Fruit fly (Drosophila melanogaster): ENCODE data around the gene prage.

prage gene

dm6 chrX:1845413-1845951 lies 72.0 kb downstream of the prage start (continued):
- no peak for TF ChIP-seq phol (tag; optimal IDR thresholded peaks at IDR 0.05)
- TF ChIP-seq Meics (GFP tag; optimal IDR thresholded peaks at IDR 0.05), result peak; percentile 71
- peak; percentile 42 for TF ChIP-seq CG18764 (GFP tag; optimal IDR thresholded peaks at IDR 0.05)
- peak; percentile 34 for TF ChIP-seq gsb-n (tag; optimal IDR thresholded peaks at IDR 0.05)
- no peak for TF ChIP-seq CG7839 (tag; optimal IDR thresholded peaks at IDR 0.05)
- no peak for TF ChIP-seq CG12155 (GFP tag; optimal IDR thresholded peaks at IDR 0.05)
- no peak for TF ChIP-seq H15 (GFP tag; IDR thresholded peaks at IDR 0.05)
- TF ChIP-seq sr (GFP tag; IDR thresholded peaks at IDR 0.05), result peak; percentile 72
- no peak for TF ChIP-seq Lhr (GFP tag; optimal IDR thresholded peaks at IDR 0.05)
- TF ChIP-seq Tbp (GFP tag; optimal IDR thresholded peaks at IDR 0.05), result no peak
- peak; percentile 34 for TF ChIP-seq CG2202 (tag; optimal IDR thresholded peaks at IDR 0.05)
- TF ChIP-seq danr (GFP tag; IDR thresholded peaks at IDR 0.05), result no peak
- TF ChIP-seq chm (GFP tag; IDR thresholded peaks at IDR 0.05), result no peak
- TF ChIP-seq CG2199 (GFP tag; IDR thresholded peaks at IDR 0.05), result no peak
- no peak for TF ChIP-seq CG6654 (GFP tag; optimal IDR thresholded peaks at IDR 0.05)
- TF ChIP-seq CG6683 (GFP tag; optimal IDR thresholded peaks at IDR 0.05), result no peak
- TF ChIP-seq CG4730 (GFP tag; IDR thresholded peaks at IDR 0.05), result no peak
- TF ChIP-seq trh (GFP tag; optimal IDR thresholded peaks at IDR 0.05), result peak; percentile 24
- TF ChIP-seq CG9215 (GFP tag; IDR thresholded peaks at IDR 0.05), result 0 out of 2 replicates have a peak, but pooled peaks have one; percentile 12
- TF ChIP-seq aop (GFP tag; IDR thresholded peaks at IDR 0.05), result no peak
- TF ChIP-seq CG43689 (GFP tag; IDR thresholded peaks at IDR 0.05), result peak; percentile 44; the same call in 1 of the 2 replicates
- peak; percentile 31 for TF ChIP-seq CG13894 (tag; optimal IDR thresholded peaks at IDR 0.05)
- TF ChIP-seq scrt (GFP tag; optimal IDR thresholded peaks at IDR 0.05), result peak; percentile 17
- TF ChIP-seq ems (GFP tag; optimal IDR thresholded peaks at IDR 0.05), result no peak
- TF ChIP-seq vfl (GFP tag; optimal IDR thresholded peaks at IDR 0.05), result peak; percentile 25
- no peak for TF ChIP-seq gce (GFP tag; IDR thresholded peaks at IDR 0.05)
- no peak for TF ChIP-seq az2 (GFP tag; optimal IDR thresholded peaks at IDR 0.05)
- no peak for TF ChIP-seq sima (GFP tag; optimal IDR thresholded peaks at IDR 0.05)
- TF ChIP-seq Vsx1 (GFP tag; optimal IDR thresholded peaks at IDR 0.05), result peak; percentile 51
- TF ChIP-seq Abd-B (GFP tag; optimal IDR thresholded peaks at IDR 0.05), result no peak
- no peak for TF ChIP-seq CG42726 (GFP tag; IDR thresholded peaks at IDR 0.05; ENCODE audit: partially characterized antibody)
- TF ChIP-seq CG18476 (GFP tag; optimal IDR thresholded peaks at IDR 0.05), result peak; percentile 22
- TF ChIP-seq CG3995 (GFP tag; optimal IDR thresholded peaks at IDR 0.05), result no peak
- peak; percentile 27 for TF ChIP-seq CG12299 (tag; optimal IDR thresholded peaks at IDR 0.05)
- no peak for TF ChIP-seq CG7745 (tag; optimal IDR thresholded peaks at IDR 0.05)
- TF ChIP-seq crp (GFP tag; optimal IDR thresholded peaks at IDR 0.05), result no peak
- peak; percentile 59; the same call in 1 of the 3 replicates for TF ChIP-seq CG11456 (GFP tag; IDR thresholded peaks at IDR 0.05)
- TF ChIP-seq HLHmδ (GFP tag; optimal IDR thresholded peaks at IDR 0.05), result no peak
- no peak for TF ChIP-seq Opbp (GFP tag; IDR thresholded peaks at IDR 0.05; ENCODE audit: partially characterized antibody)
- no peak for TF ChIP-seq CG8388 (GFP tag; optimal IDR thresholded peaks at IDR 0.05)
- TF ChIP-seq CG3281 (GFP tag; optimal IDR thresholded peaks at IDR 0.05), result peak; percentile 55
- TF ChIP-seq lbe (GFP tag; optimal IDR thresholded peaks at IDR 0.05), result no peak
- TF ChIP-seq prd (optimal IDR thresholded peaks at IDR 0.05), result no peak
- TF ChIP-seq prd (GFP tag; IDR thresholded peaks at IDR 0.05), result peak; percentile 50; the same call in 2 of the 3 replicates
- peak; percentile 27; the same call in 1 of the 3 replicates for TF ChIP-seq tgo (GFP tag; IDR thresholded peaks at IDR 0.05)
- no peak for TF ChIP-seq CG17612 (GFP tag; IDR thresholded peaks at IDR 0.05)
- TF ChIP-seq ERR (GFP tag; optimal IDR thresholded peaks at IDR 0.05), result peak; percentile 11
- TF ChIP-seq Nf-YC (tag; optimal IDR thresholded peaks at IDR 0.05), result no peak
- TF ChIP-seq CG4360 (GFP tag; IDR thresholded peaks at IDR 0.05), result no peak
- TF ChIP-seq CG17829 (tag; optimal IDR thresholded peaks at IDR 0.05), result no peak
- TF ChIP-seq dmrt11E (tag; optimal IDR thresholded peaks at IDR 0.05), result peak; percentile 23

All from whole organism, embryonic.